Fruit fly (Drosophila melanogaster) whole organism, embryonic: ENCODE measurements around the gene Sas-6.
A peak's percentile ranks its signal among the peaks of the same experiment; 100 is the strongest.

ENCODE experiments used
- Aef1 ChIP-seq: fragments of 200-800 bp; sonication (Bioruptor generic); IDR thresholded peaks from 3 replicates; pipeline ENCODE4 v1.3.6; 2022; ENCODE audit warnings: missing biosample characterization, missing genetic modification characterization
- Atf3 ChIP-seq: fragments of 200-800 bp; sonication (Bioruptor generic); optimal IDR thresholded peaks from 3 replicates; lab custom pipeline; 2016; ENCODE audit warnings: missing biosample characterization, missing genetic modification characterization
- Awh ChIP-seq: fragments of 200-800 bp; sonication (Bioruptor generic); IDR thresholded peaks from 2 replicates; pipeline ENCODE4, ENCODE4 v1.3.6; 2022; ENCODE audit warnings: missing biosample characterization, missing genetic modification characterization
- CG10209 ChIP-seq: fragments of 200-800 bp; sonication (Bioruptor generic); optimal IDR thresholded peaks from 3 replicates; lab custom pipeline; 2017; ENCODE audit warnings: missing biosample characterization, mild to moderate bottlenecking, missing genetic modification characterization, missing genetic modification reagents
- CG10462 ChIP-seq: fragments of 200-800 bp; sonication (Bioruptor generic); optimal IDR thresholded peaks from 2 replicates; lab custom pipeline; 2016; ENCODE audit warnings: missing biosample characterization, missing genetic modification characterization
- CG10654 ChIP-seq: fragments of 200-800 bp; sonication (Bioruptor generic); optimal IDR thresholded peaks from 2 replicates; lab custom pipeline; 2016; ENCODE audit warnings: missing biosample characterization, missing genetic modification characterization
- CG10959 ChIP-seq: fragments of 200-800 bp; sonication (Bioruptor generic); IDR thresholded peaks from 2 replicates; pipeline ENCODE4 v1.3.6; 2022; ENCODE audit warnings: missing biosample characterization, missing genetic modification characterization
- CG12391 ChIP-seq: fragments of 200-800 bp; sonication (Bioruptor generic); optimal IDR thresholded peaks from 3 replicates; lab custom pipeline; 2018; ENCODE audit warnings: missing biosample characterization, mild to moderate bottlenecking, missing genetic modification characterization, moderate library complexity
- CG12659 ChIP-seq: fragments of 200-800 bp; sonication (Bioruptor generic); optimal IDR thresholded peaks from 3 replicates; lab custom pipeline; 2017; ENCODE audit warnings: mild to moderate bottlenecking, missing biosample characterization, missing genetic modification reagents, missing genetic modification characterization
- CG13424 ChIP-seq: fragments of 200-800 bp; sonication (Bioruptor generic); optimal IDR thresholded peaks from 2 replicates; lab custom pipeline; 2019; ENCODE audit warnings: missing biosample characterization, mild to moderate bottlenecking, missing genetic modification characterization, moderate library complexity
- CG15269 ChIP-seq: fragments of 200-800 bp; sonication (Bioruptor generic); optimal IDR thresholded peaks from 2 replicates; lab custom pipeline; 2018; ENCODE audit warnings: missing biosample characterization, mild to moderate bottlenecking, missing genetic modification characterization, moderate library complexity
- CG15514 ChIP-seq: fragments of 200-800 bp; sonication (Bioruptor generic); optimal IDR thresholded peaks from 3 replicates; lab custom pipeline; 2017; ENCODE audit warnings: missing biosample characterization, missing genetic modification characterization, mild to moderate bottlenecking, moderate library complexity, missing genetic modification reagents
- CG1647 ChIP-seq: fragments of 200-800 bp; sonication (Bioruptor generic); optimal IDR thresholded peaks from 3 replicates; lab custom pipeline; 2016; ENCODE audit warnings: missing biosample characterization, missing genetic modification characterization
- CG17186 ChIP-seq: fragments of 200-800 bp; sonication (Bioruptor generic); optimal IDR thresholded peaks from 3 replicates; lab custom pipeline; 2017; ENCODE audit warnings: missing biosample characterization, missing genetic modification reagents, missing genetic modification characterization
- CG17361 ChIP-seq: fragments of 200-800 bp; sonication (Bioruptor generic); IDR thresholded peaks from 3 replicates; pipeline ENCODE4 v1.3.6; 2022; ENCODE audit warnings: missing biosample characterization, missing genetic modification characterization
- CG17829 ChIP-seq: fragments of 200-800 bp; optimal IDR thresholded peaks from 2 replicates; lab custom pipeline; 2019; ENCODE audit warnings: missing biosample characterization, mild to moderate bottlenecking, missing genetic modification characterization, moderate library complexity
- CG17912 ChIP-seq: fragments of 200-800 bp; sonication (Bioruptor generic); optimal IDR thresholded peaks from 2 replicates; lab custom pipeline; 2018; ENCODE audit warnings: missing biosample characterization, mild to moderate bottlenecking, missing genetic modification characterization
- CG2712 ChIP-seq: fragments of 200-800 bp; optimal IDR thresholded peaks from 3 replicates; lab custom pipeline; 2019; ENCODE audit warnings: missing biosample characterization, mild to moderate bottlenecking, missing genetic modification characterization, moderate library complexity
- CG3065 ChIP-seq: fragments of 200-800 bp; sonication (Bioruptor generic); optimal IDR thresholded peaks from 2 replicates; lab custom pipeline; 2016; ENCODE audit warnings: missing biosample characterization, missing genetic modification characterization
- CG43689 ChIP-seq: fragments of 200-800 bp; sonication (Bioruptor generic); IDR thresholded peaks from 2 replicates; pipeline ENCODE4 v1.3.6; 2022; ENCODE audit warnings: missing biosample characterization, missing genetic modification characterization
- CG6791 ChIP-seq: fragments of 200-800 bp; sonication (Bioruptor generic); IDR thresholded peaks from 3 replicates; pipeline ENCODE4 v1.3.6; 2022; ENCODE audit warnings: missing biosample characterization, missing genetic modification characterization; ENCODE audit not compliant: partially characterized antibody
- CG6854 ChIP-seq: fragments of 200-800 bp; sonication (Bioruptor generic); optimal IDR thresholded peaks from 3 replicates; lab custom pipeline; 2017; ENCODE audit warnings: missing biosample characterization, mild to moderate bottlenecking, missing genetic modification characterization
- CG8359 ChIP-seq: fragments of 200-800 bp; sonication (Bioruptor generic); optimal IDR thresholded peaks from 2 replicates; lab custom pipeline; 2017; ENCODE audit warnings: missing biosample characterization, mild to moderate bottlenecking, missing genetic modification characterization, borderline replicate concordance
- Dbx ChIP-seq: fragments of 200-800 bp; sonication (Bioruptor generic); IDR thresholded peaks from 3 replicates; pipeline ENCODE4 v1.3.6; 2022; ENCODE audit warnings: missing biosample characterization, missing genetic modification characterization
- Dek ChIP-seq: fragments of 200-800 bp; sonication (Bioruptor generic); optimal IDR thresholded peaks from 3 replicates; lab custom pipeline; 2019; ENCODE audit warnings: missing biosample characterization, mild to moderate bottlenecking, missing genetic modification characterization, moderate library complexity
- Ets97D ChIP-seq: fragments of 200-800 bp; sonication (Bioruptor generic); optimal IDR thresholded peaks from 3 replicates; lab custom pipeline; 2016; ENCODE audit warnings: missing biosample characterization, missing genetic modification characterization
- H2.0 ChIP-seq: fragments of 200-800 bp; sonication (Bioruptor generic); IDR thresholded peaks from 2 replicates; pipeline ENCODE4 v1.3.6; 2022; ENCODE audit warnings: missing biosample characterization, missing genetic modification characterization
- HLH54F ChIP-seq: fragments of 200-800 bp; sonication (Bioruptor generic); optimal IDR thresholded peaks from 3 replicates; lab custom pipeline; 2016; ENCODE audit warnings: missing biosample characterization, missing genetic modification characterization
- Med ChIP-seq: fragments of 200-800 bp; sonication (Bioruptor generic); peaks from one replicate; lab custom pipeline; 2016; ENCODE audit warnings: missing biosample characterization, missing genetic modification characterization, mild to moderate bottlenecking, inconsistent platforms, moderate library complexity
- Sox102F ChIP-seq: fragments of 200-800 bp; sonication (Bioruptor generic); optimal IDR thresholded peaks from 2 replicates; lab custom pipeline; 2018; ENCODE audit warnings: missing biosample characterization, mild to moderate bottlenecking, missing genetic modification characterization, moderate library complexity
- Xrp1 ChIP-seq: fragments of 200-800 bp; sonication (Bioruptor generic); IDR thresholded peaks from 2 replicates; pipeline ENCODE4 v1.3.6; 2022; ENCODE audit warnings: missing biosample characterization, missing genetic modification characterization
- al ChIP-seq: fragments of 200-800 bp; sonication (Bioruptor generic); IDR thresholded peaks from 2 replicates; pipeline ENCODE4 v1.3.6; 2022; ENCODE audit warnings: missing biosample characterization, missing genetic modification characterization
- bcd ChIP-seq: fragments of 200-800 bp; sonication (Bioruptor generic); optimal IDR thresholded peaks from 2 replicates; lab custom pipeline; 2017; ENCODE audit warnings: missing biosample characterization, mild to moderate bottlenecking, missing genetic modification characterization
- bowl ChIP-seq: fragments of 200-800 bp; sonication (Bioruptor generic); IDR thresholded peaks from 2 replicates; pipeline ENCODE4 v1.3.6; 2022; ENCODE audit warnings: missing biosample characterization, missing genetic modification characterization
- crp ChIP-seq, 2 experiments: fragments of 200-800 bp; sonication (Bioruptor generic); optimal IDR thresholded peaks; 2 replicates in 1 of 2; 3 replicates in 1 of 2; lab custom pipeline; 2017; ENCODE audit warnings: missing biosample characterization in 2 of 2, missing genetic modification characterization in 2 of 2, mild to moderate bottlenecking in 1 of 2, moderate library complexity in 1 of 2
- cwo ChIP-seq: fragments of 200-800 bp; sonication (Bioruptor generic); optimal IDR thresholded peaks from 3 replicates; lab custom pipeline; 2017; ENCODE audit warnings: missing biosample characterization, missing genetic modification characterization, mild to moderate bottlenecking, moderate library complexity, missing genetic modification reagents
- dimm ChIP-seq: fragments of 200-800 bp; sonication (Bioruptor generic); IDR thresholded peaks from 2 replicates; pipeline ENCODE4 v1.3.6; 2022; ENCODE audit warnings: missing biosample characterization, missing genetic modification characterization
- fd64A ChIP-seq: fragments of 200-800 bp; sonication (Bioruptor generic); optimal IDR thresholded peaks from 3 replicates; lab custom pipeline; 2018; ENCODE audit warnings: missing biosample characterization, mild to moderate bottlenecking, missing genetic modification characterization
- fd96Cb ChIP-seq: fragments of 200-800 bp; sonication (Bioruptor generic); optimal IDR thresholded peaks from 2 replicates; lab custom pipeline; 2018; ENCODE audit warnings: missing biosample characterization, mild to moderate bottlenecking, missing genetic modification characterization, moderate library complexity
- hkb ChIP-seq, 2 experiments: fragments of 200-800 bp in 1 of 2; fragments of >200 bp in 1 of 2; sonication (Bioruptor generic) in 1 of 2; IDR thresholded peaks in 1 of 2; optimal IDR thresholded peaks in 1 of 2; 2 replicates each; pipeline versions ENCODE4 v1.3.6 to Lab custom; 2017 to 2022; ENCODE audit warnings: missing biosample characterization in 1 of 2, missing genetic modification characterization in 1 of 2
- jumu ChIP-seq: fragments of 200-800 bp; sonication (Bioruptor generic); optimal IDR thresholded peaks from 3 replicates; lab custom pipeline; 2016; ENCODE audit warnings: missing biosample characterization, missing genetic modification characterization
- row ChIP-seq: fragments of 200-800 bp; sonication (Bioruptor generic); IDR thresholded peaks from 3 replicates; pipeline ENCODE4 v1.3.6; 2022; ENCODE audit warnings: missing biosample characterization, missing genetic modification characterization
- sens ChIP-seq: fragments of 200-800 bp; sonication (Bioruptor generic); peaks from one replicate; lab custom pipeline; 2016; ENCODE audit warnings: missing biosample characterization, missing genetic modification characterization
- sisA ChIP-seq: fragments of 200-800 bp; sonication (Bioruptor generic); IDR thresholded peaks from 2 replicates; pipeline ENCODE4 v1.3.6; 2022; ENCODE audit warnings: missing biosample characterization, missing genetic modification characterization
- sna ChIP-seq: fragments of 200-800 bp; sonication (Bioruptor generic); IDR thresholded peaks from 2 replicates; pipeline ENCODE4 v1.3.6; 2022; ENCODE audit warnings: missing biosample characterization, missing genetic modification characterization; ENCODE audit not compliant: partially characterized antibody
- stc ChIP-seq: fragments of 200-800 bp; sonication (Bioruptor generic); IDR thresholded peaks from 2 replicates; pipeline ENCODE4 v1.3.6; 2022; ENCODE audit warnings: missing biosample characterization, missing genetic modification characterization
- tin ChIP-seq: fragments of 200-800 bp; sonication (Bioruptor generic); optimal IDR thresholded peaks from 3 replicates; lab custom pipeline; 2016; ENCODE audit warnings: missing biosample characterization, missing genetic modification characterization
- ttk ChIP-seq: fragments of 200-800 bp; sonication (Bioruptor generic); IDR thresholded peaks from 2 replicates; pipeline ENCODE4 v2.1.2; 2022; ENCODE audit warnings: missing biosample characterization, missing genetic modification characterization
- vvl ChIP-seq: fragments of 200-800 bp; sonication (Bioruptor generic); IDR thresholded peaks from 2 replicates; pipeline ENCODE4 v1.3.6; 2022; ENCODE audit warnings: missing biosample characterization, missing genetic modification characterization
- zf30C ChIP-seq: fragments of 200-800 bp; sonication (Bioruptor generic); optimal IDR thresholded peaks from 3 replicates; lab custom pipeline; 2018; ENCODE audit warnings: missing biosample characterization, mild to moderate bottlenecking, missing genetic modification characterization
- zfh2 ChIP-seq: fragments of 200-800 bp; sonication (Bioruptor generic); optimal IDR thresholded peaks from 2 replicates; lab custom pipeline; 2016; ENCODE audit warnings: missing biosample characterization, missing genetic modification characterization

Gene Sas-6

dm6 chr3R:30021009-30021408, 25.9 kb downstream of the Sas-6 start (continued):
- no peak for TF ChIP-seq al (GFP tag; lab: Robert Waterston, UW)
- no peak for TF ChIP-seq sna (GFP tag; lab: Robert Waterston, UW)
- TF ChIP-seq CG17912 (GFP tag; lab: Kevin White, UChicago) = no peak
- TF ChIP-seq Ets97D = no peak
- no peak for TF ChIP-seq hkb (optimal IDR thresholded peaks at IDR 0.05; lab: Kevin White, UChicago)
- TF ChIP-seq hkb (GFP tag; IDR thresholded peaks at IDR 0.05; lab: Robert Waterston, UW) = no peak
- no peak for TF ChIP-seq H2.0
- no peak for TF ChIP-seq CG6854
- TF ChIP-seq Xrp1 (GFP tag; lab: Robert Waterston, UW) = peak; percentile 48; the same call in 1 of the 2 replicates
- no peak for TF ChIP-seq jumu
- TF ChIP-seq Atf3 = no peak
- TF ChIP-seq CG43689 (GFP tag; lab: Robert Waterston, UW) = no peak
- no peak for TF ChIP-seq tin
- peak; percentile 8 for TF ChIP-seq Dek (tag; lab: Kevin White, UChicago)
- TF ChIP-seq CG12659 = no peak
- TF ChIP-seq CG17829 (tag; lab: Kevin White, UChicago) = peak; percentile 18
- TF ChIP-seq bcd (GFP tag; lab: Kevin White, UChicago) = peak; percentile 21
- TF ChIP-seq Aef1 (GFP tag; lab: Robert Waterston, UW) = no peak
- peak; percentile 9; the same call in 1 of the 2 replicates for TF ChIP-seq stc (GFP tag; lab: Robert Waterston, UW)
- TF ChIP-seq dimm = no peak
- no peak for TF ChIP-seq CG17186
- peak; percentile 29; the same call in 1 of the 2 replicates for TF ChIP-seq sisA
- no peak for TF ChIP-seq Dbx (GFP tag; lab: Robert Waterston, UW)
- TF ChIP-seq ttk (GFP tag; lab: Robert Waterston, UW) = no peak
- no peak for TF ChIP-seq CG6791
- no peak for TF ChIP-seq CG3065 (GFP tag; lab: Kevin White, UChicago)
- TF ChIP-seq CG15269 = peak; percentile 32
- no peak for TF ChIP-seq CG8359
- no peak for TF ChIP-seq CG1647 (GFP tag; lab: Kevin White, UChicago)
- peak; percentile 8 for TF ChIP-seq cwo (GFP tag; lab: Kevin White, UChicago)
- peak; percentile 30 for TF ChIP-seq CG2712 (tag; lab: Kevin White, UChicago)
- peak; percentile 33 for TF ChIP-seq zf30C (GFP tag; lab: Kevin White, UChicago)
- no peak for TF ChIP-seq CG10209
- TF ChIP-seq CG13424 (tag; lab: Kevin White, UChicago) = peak; percentile 16
- TF ChIP-seq Awh (GFP tag; lab: Robert Waterston, UW) = 0 out of 2 replicates have a peak, but pooled peaks have one; percentile 46
- no peak for TF ChIP-seq HLH54F
- TF ChIP-seq CG10959 = no peak
- TF ChIP-seq CG17361 = 0 out of 3 replicates have a peak, but pooled peaks have one; percentile 16
- no peak for TF ChIP-seq crp (GFP tag; optimal IDR thresholded peaks at IDR 0.05; lab: Kevin White, UChicago)
- TF ChIP-seq fd96Cb = peak; percentile 43
- TF ChIP-seq vvl (GFP tag; lab: Robert Waterston, UW) = no peak
- no peak for TF ChIP-seq CG10654 (GFP tag; lab: Kevin White, UChicago)
- TF ChIP-seq CG12391 (tag; lab: Kevin White, UChicago) = peak; percentile 30
- TF ChIP-seq CG15514 (GFP tag; lab: Kevin White, UChicago) = no peak
- TF ChIP-seq row (GFP tag; lab: Robert Waterston, UW) = peak; percentile 58
- peak; percentile 22 for TF ChIP-seq Med (GFP tag; lab: Kevin White, UChicago)
- TF ChIP-seq bowl (GFP tag; lab: Robert Waterston, UW) = no peak
- no peak for TF ChIP-seq zfh2
- TF ChIP-seq CG10462 (GFP tag; lab: Kevin White, UChicago) = no peak
- TF ChIP-seq fd64A = no peak
- TF ChIP-seq Sox102F (GFP tag; lab: Kevin White, UChicago) = no peak
- no peak for TF ChIP-seq sens (GFP tag; lab: Kevin White, UChicago)
